Worm (Caenorhabditis elegans) whole organism, L1 larva: Measurements from ENCODE around the gene der-2.

Source experiments
- C16A3.4 ChIP-seq: fragments of 150-350 bp; optimal IDR thresholded peaks from 2 replicates; lab custom pipeline; 2014; ENCODE audit warnings: missing biosample characterization, missing genetic modification characterization
- C34B4.2 ChIP-seq: sonication (generic microtip); optimal IDR thresholded peaks from 2 replicates; lab custom pipeline; 2017; ENCODE audit warnings: mild to moderate bottlenecking, missing genetic modification characterization, missing compliant biosample characterization
- Y116A8C.19 ChIP-seq: sonication (generic microtip); optimal IDR thresholded peaks from 2 replicates; lab custom pipeline; 2016; ENCODE audit warnings: missing compliant biosample characterization, missing genetic modification characterization, borderline replicate concordance
- alr-1 ChIP-seq: fragments of 200-800 bp; sonication (Bioruptor generic); optimal IDR thresholded peaks from 2 replicates; lab custom pipeline; 2018; ENCODE audit warnings: borderline replicate concordance, mild to moderate bottlenecking, missing genetic modification characterization, missing compliant biosample characterization
- ama-1 ChIP-seq: fragments of 150-350 bp; optimal IDR thresholded peaks from 2 replicates; lab custom pipeline; 2014
- blmp-1 ChIP-seq: fragments of 150-350 bp; optimal IDR thresholded peaks from 2 replicates; lab custom pipeline; 2014; ENCODE audit warnings: missing biosample characterization, missing genetic modification characterization
- ceh-63 ChIP-seq: fragments of 200-800 bp; sonication (Bioruptor generic); optimal IDR thresholded peaks from 2 replicates; lab custom pipeline; 2018; ENCODE audit warnings: mild to moderate bottlenecking, missing genetic modification characterization, missing compliant biosample characterization
- ceh-8 ChIP-seq: fragments of 200-800 bp; sonication (Bioruptor generic); optimal IDR thresholded peaks from 2 replicates; lab custom pipeline; 2018; ENCODE audit warnings: mild to moderate bottlenecking, missing genetic modification characterization, moderate library complexity, missing compliant biosample characterization
- ceh-82 ChIP-seq, 3 experiments: fragments of 150-350 bp in 1 of 3; sonication (generic microtip) in 2 of 3; optimal IDR thresholded peaks; 2 replicates each; lab custom pipeline; 2014 to 2017; ENCODE audit warnings: missing biosample characterization in 3 of 3, missing genetic modification characterization in 3 of 3
- dpl-1 ChIP-seq, 3 experiments: fragments of 150-350 bp in 2 of 3; sonication (generic microtip) in 1 of 3; optimal IDR thresholded peaks; 2 replicates each; lab custom pipeline; 2014 to 2017; ENCODE audit warnings: missing biosample characterization in 3 of 3, missing genetic modification characterization in 3 of 3, missing genetic modification reagents in 3 of 3
- dsc-1 ChIP-seq: sonication (generic microtip); optimal IDR thresholded peaks from 2 replicates; lab custom pipeline; 2016; ENCODE audit warnings: mild to moderate bottlenecking, missing genetic modification characterization, missing compliant biosample characterization
- efl-1 ChIP-seq, 4 experiments: fragments of 150-350 bp; optimal IDR thresholded peaks in 3 of 4; peaks in 1 of 4; 1 replicate in 1 of 4; 2 replicates in 3 of 4; lab custom pipeline; 2014; ENCODE audit warnings: missing biosample characterization in 2 of 4, missing genetic modification characterization in 2 of 4, missing genetic modification reagents in 2 of 4
- egl-13 ChIP-seq: sonication (generic microtip); optimal IDR thresholded peaks from 2 replicates; lab custom pipeline; 2016; ENCODE audit warnings: missing genotype, missing genetic modification reagents, missing genetic modification characterization, missing compliant biosample characterization
- egl-27 ChIP-seq, 2 experiments: fragments of 150-350 bp in 1 of 2; sonication (generic microtip); optimal IDR thresholded peaks; 3 replicates each; lab custom pipeline; 2017 to 2018; ENCODE audit warnings: missing biosample characterization in 2 of 2, missing genetic modification characterization in 2 of 2, missing genetic modification reagents in 2 of 2
- elt-2 ChIP-seq: sonication (generic microtip); optimal IDR thresholded peaks from 2 replicates; lab custom pipeline; 2016; ENCODE audit warnings: missing genetic modification characterization, mild to moderate bottlenecking, inconsistent platforms, missing compliant biosample characterization, missing genetic modification reagents
- ets-5 ChIP-seq: fragments of 200-800 bp; sonication (Bioruptor generic); IDR thresholded peaks from 2 replicates; pipeline ENCODE4 v1.3.6; 2022; ENCODE audit warnings: missing genetic modification characterization, missing compliant biosample characterization
- fkh-4 ChIP-seq: sonication (generic microtip); optimal IDR thresholded peaks from 2 replicates; lab custom pipeline; 2016; ENCODE audit warnings: missing compliant biosample characterization, missing genetic modification characterization, borderline replicate concordance
- fkh-8 ChIP-seq: sonication (generic microtip); optimal IDR thresholded peaks from 2 replicates; lab custom pipeline; 2016; ENCODE audit warnings: mild to moderate bottlenecking, missing genetic modification characterization, missing compliant biosample characterization
- fos-1 ChIP-seq: fragments of 150-350 bp; optimal IDR thresholded peaks from 2 replicates; lab custom pipeline; 2014; ENCODE audit warnings: missing biosample characterization, missing genetic modification characterization
- grh-1 ChIP-seq: fragments of 200-800 bp; sonication (Bioruptor generic); IDR thresholded peaks from 2 replicates; pipeline ENCODE4 v1.3.6; 2022; ENCODE audit warnings: missing genetic modification reagents, missing genetic modification characterization, missing compliant biosample characterization
- hpl-2 ChIP-seq: fragments of 150-350 bp; optimal IDR thresholded peaks from 2 replicates; lab custom pipeline; 2014; ENCODE audit warnings: missing biosample characterization, missing genetic modification reagents, missing genetic modification characterization
- irx-1 ChIP-seq: sonication (generic microtip); optimal IDR thresholded peaks from 2 replicates; lab custom pipeline; 2016; ENCODE audit warnings: missing genetic modification characterization, missing compliant biosample characterization
- lin-13 ChIP-seq: fragments of 150-350 bp; optimal IDR thresholded peaks from 2 replicates; lab custom pipeline; 2014; ENCODE audit warnings: missing biosample characterization, missing genetic modification reagents, missing genetic modification characterization
- lin-14 ChIP-seq: fragments of 200-800 bp; sonication (Bioruptor generic); optimal IDR thresholded peaks from 2 replicates; lab custom pipeline; 2018; ENCODE audit warnings: mild to moderate bottlenecking, missing genetic modification characterization, moderate library complexity, missing compliant biosample characterization
- lin-15B ChIP-seq: fragments of 150-350 bp; sonication (generic microtip); optimal IDR thresholded peaks from 3 replicates; lab custom pipeline; 2014; ENCODE audit warnings: missing biosample characterization, missing genetic modification characterization
- lsy-2 ChIP-seq, 2 experiments: fragments of 150-350 bp; optimal IDR thresholded peaks; 2 replicates each; lab custom pipeline; 2014; ENCODE audit warnings: missing biosample characterization in 2 of 2, missing genetic modification characterization in 2 of 2
- mab-9 ChIP-seq: fragments of 200-800 bp; sonication (Bioruptor generic); IDR thresholded peaks from 2 replicates; pipeline ENCODE4 v1.3.6; 2022; ENCODE audit warnings: missing genetic modification reagents, missing genetic modification characterization, missing compliant biosample characterization
- mdl-1 ChIP-seq, 2 experiments: fragments of 150-350 bp; optimal IDR thresholded peaks; 2 replicates each; lab custom pipeline; 2014 to 2017; ENCODE audit warnings: missing biosample characterization in 2 of 2, missing genetic modification characterization in 2 of 2, inconsistent platforms in 1 of 2
- nhr-11 ChIP-seq: fragments of 150-350 bp; optimal IDR thresholded peaks from 2 replicates; lab custom pipeline; 2014; ENCODE audit warnings: missing biosample characterization, missing genetic modification characterization
- nhr-12 ChIP-seq: sonication (generic microtip); optimal IDR thresholded peaks from 2 replicates; lab custom pipeline; 2017; ENCODE audit warnings: missing biosample characterization, missing genetic modification characterization
- nhr-19 ChIP-seq: fragments of 200-800 bp; sonication (Bioruptor generic); conservative IDR thresholded peaks from 2 replicates; pipeline ENCODE4 v1.3.6; 2022; ENCODE audit warnings: missing genetic modification characterization, missing compliant biosample characterization
- nhr-20 ChIP-seq: sonication (generic microtip); optimal IDR thresholded peaks from 2 replicates; lab custom pipeline; 2016; ENCODE audit warnings: mild to moderate bottlenecking, missing genetic modification characterization, missing compliant biosample characterization
- nhr-237 ChIP-seq: fragments of 150-350 bp; optimal IDR thresholded peaks from 2 replicates; lab custom pipeline; 2014; ENCODE audit warnings: missing biosample characterization, missing genetic modification characterization
- nhr-71 ChIP-seq: sonication (generic microtip); optimal IDR thresholded peaks from 2 replicates; lab custom pipeline; 2016; ENCODE audit warnings: mild to moderate bottlenecking, missing genetic modification characterization, moderate library complexity, missing compliant biosample characterization
- nhr-77 ChIP-seq: fragments of 150-350 bp; optimal IDR thresholded peaks from 2 replicates; lab custom pipeline; 2014; ENCODE audit warnings: missing biosample characterization, missing genetic modification characterization
- nhr-84 ChIP-seq: sonication (generic microtip); optimal IDR thresholded peaks from 2 replicates; lab custom pipeline; 2017; ENCODE audit warnings: missing biosample characterization, missing genetic modification characterization
- nhr-90 ChIP-seq: sonication (generic microtip); optimal IDR thresholded peaks from 2 replicates; lab custom pipeline; 2016; ENCODE audit warnings: mild to moderate bottlenecking, missing genetic modification characterization, missing compliant biosample characterization; ENCODE audit not compliant: poor library complexity
- pag-3 ChIP-seq: sonication (generic microtip); optimal IDR thresholded peaks from 2 replicates; lab custom pipeline; 2017; ENCODE audit warnings: missing genetic modification characterization, mild to moderate bottlenecking, missing compliant biosample characterization, antibody characterized with exemption, borderline replicate concordance; ENCODE audit not compliant: insufficient read depth
- pax-3 ChIP-seq: fragments of 200-800 bp; sonication (Bioruptor generic); optimal IDR thresholded peaks from 2 replicates; lab custom pipeline; 2018; ENCODE audit warnings: mild to moderate bottlenecking, missing genetic modification characterization, moderate library complexity, missing compliant biosample characterization
- pqm-1 ChIP-seq: sonication (generic microtip); optimal IDR thresholded peaks from 3 replicates; lab custom pipeline; 2017; ENCODE audit warnings: missing biosample characterization, missing genetic modification characterization
- rnt-1 ChIP-seq: sonication (generic microtip); optimal IDR thresholded peaks from 2 replicates; lab custom pipeline; 2016; ENCODE audit warnings: mild to moderate bottlenecking, missing genetic modification characterization, moderate library complexity, missing compliant biosample characterization
- skn-1 ChIP-seq: fragments of 150-350 bp; optimal IDR thresholded peaks from 2 replicates; lab custom pipeline; 2014; ENCODE audit warnings: missing biosample characterization, missing genetic modification characterization
- sox-4 ChIP-seq: sonication (generic microtip); optimal IDR thresholded peaks from 2 replicates; lab custom pipeline; 2016; ENCODE audit warnings: missing genetic modification characterization, missing compliant biosample characterization
- sup-37 ChIP-seq: fragments of 200-800 bp; sonication (Bioruptor generic); optimal IDR thresholded peaks from 2 replicates; lab custom pipeline; 2018; ENCODE audit warnings: mild to moderate bottlenecking, missing genetic modification characterization, missing compliant biosample characterization
- tbx-2 ChIP-seq: sonication (generic microtip); optimal IDR thresholded peaks from 2 replicates; lab custom pipeline; 2016; ENCODE audit warnings: missing genetic modification characterization, missing compliant biosample characterization
- unc-30 ChIP-seq: sonication (generic microtip); optimal IDR thresholded peaks from 2 replicates; lab custom pipeline; 2017; ENCODE audit warnings: missing biosample characterization, missing genetic modification characterization
- unc-98 ChIP-seq: fragments of 200-800 bp; sonication (Bioruptor generic); IDR thresholded peaks from 2 replicates; pipeline ENCODE4 v1.3.6; 2022; ENCODE audit warnings: missing genetic modification characterization, missing compliant biosample characterization
- xbp-1 ChIP-seq: sonication (generic microtip); optimal IDR thresholded peaks from 2 replicates; lab custom pipeline; 2016; ENCODE audit warnings: missing genetic modification characterization, missing compliant biosample characterization
- zip-4 ChIP-seq: fragments of 200-800 bp; sonication (Bioruptor generic); optimal IDR thresholded peaks from 2 replicates; lab custom pipeline; 2018; ENCODE audit warnings: mild to moderate bottlenecking, missing genetic modification characterization, moderate library complexity, missing compliant biosample characterization
- ztf-11 ChIP-seq, 2 experiments: sonication (generic microtip); optimal IDR thresholded peaks; 2 replicates each; lab custom pipeline; 2016 to 2017; ENCODE audit warnings: missing genetic modification characterization in 2 of 2, missing biosample characterization in 1 of 2, missing compliant biosample characterization in 1 of 2

der-2 gene

ce11 chrIII:7179538-7180301 is 43.2 kb downstream of the der-2 start, which contains the start of the genes rps-14 and rpl-36:
rps-14 (minus strand) TSS chrIII:7179588.
rpl-36 (plus strand) TSS chrIII:7180251.
- TF ChIP-seq nhr-20, result peak; percentile 94
- no peak for TF ChIP-seq sup-37 (GFP tag; lab: Kevin White, UChicago)
- peak; percentile 71 for TF ChIP-seq egl-13 (tag; lab: Kevin White, UChicago)
- TF ChIP-seq zip-4, result peak; percentile 66
- TF ChIP-seq fos-1 (tag; lab: Kevin White, UChicago), result peak; percentile 84
- TF ChIP-seq ets-5 (GFP tag; lab: Robert Waterston, UW), result no peak
- peak; percentile 90 for TF ChIP-seq lin-15B (tag; lab: Kevin White, UChicago)
- peak; percentile 93 for TF ChIP-seq blmp-1 (tag; lab: Kevin White, UChicago)
- peak; percentile 59 for TF ChIP-seq mab-9 (GFP tag; lab: Robert Waterston, UW)
- no peak for TF ChIP-seq Y116A8C.19 (tag; lab: Kevin White, UChicago)
- TF ChIP-seq nhr-237 (tag; lab: Kevin White, UChicago), result peak; percentile 74
- peak; percentile 87 for TF ChIP-seq tbx-2 (tag; lab: Kevin White, UChicago)
- TF ChIP-seq nhr-71 (tag; lab: Kevin White, UChicago), result peak; percentile 93
- no peak for TF ChIP-seq C34B4.2 (tag; lab: Kevin White, UChicago)
- TF ChIP-seq hpl-2, result peak; percentile 78
- peak; percentile 92 for TF ChIP-seq lin-14
- TF ChIP-seq egl-27 (tag; optimal IDR thresholded peaks at IDR 0.05; lab: Kevin White, UChicago), result peak in 1 of 2 experiments; percentile 59
- peak; percentile 92 for TF ChIP-seq nhr-19
- TF ChIP-seq grh-1 (GFP tag; lab: Robert Waterston, UW), result peak; percentile 70
- peak; percentile 88 for TF ChIP-seq fkh-8 (tag; lab: Kevin White, UChicago)
- TF ChIP-seq lsy-2 (tag; optimal IDR thresholded peaks at IDR 0.05; lab: Kevin White, UChicago), result peak; percentile 95 to 96
- peak; percentile 94 for TF ChIP-seq xbp-1 (tag; lab: Kevin White, UChicago)
- peak; percentile 88 to 90 (median 89) for TF ChIP-seq ceh-82 (tag; optimal IDR thresholded peaks at IDR 0.05; lab: Kevin White, UChicago)
- peak; percentile 59 for TF ChIP-seq sox-4 (tag; lab: Kevin White, UChicago)
- TF ChIP-seq ceh-63 (GFP tag; lab: Kevin White, UChicago), result no peak
- no peak for TF ChIP-seq unc-98 (GFP tag; lab: Robert Waterston, UW)
- TF ChIP-seq ama-1 (lab: Kevin White, UChicago), result peak; percentile 30
- peak in 1 of 2 experiments; percentile 75 for TF ChIP-seq ztf-11 (tag; optimal IDR thresholded peaks at IDR 0.05; lab: Kevin White, UChicago)
- no peak for TF ChIP-seq pqm-1 (tag; lab: Kevin White, UChicago)
- peak; percentile 90 for TF ChIP-seq rnt-1 (tag; lab: Kevin White, UChicago)
- TF ChIP-seq pax-3 (tag; lab: Kevin White, UChicago), result peak; percentile 72
- peak; percentile 87 for TF ChIP-seq lin-13 (GFP tag; lab: Kevin White, UChicago)
- TF ChIP-seq efl-1 (optimal IDR thresholded peaks at IDR 0.05; lab: Kevin White, UChicago), result peak; percentile 90 to 92
- peak; percentile 82 to 97 for TF ChIP-seq efl-1 (GFP tag; optimal IDR thresholded peaks at IDR 0.05 in 1 of 2; lab: Kevin White, UChicago)
- TF ChIP-seq dpl-1 (GFP tag; optimal IDR thresholded peaks at IDR 0.05; lab: Kevin White, UChicago), result peak; percentile 83 to 86 (median 86)
- TF ChIP-seq C16A3.4 (tag; lab: Kevin White, UChicago), result peak; percentile 96
- peak; percentile 44 for TF ChIP-seq elt-2
- peak; percentile 40 for TF ChIP-seq fkh-4 (tag; lab: Kevin White, UChicago)
- TF ChIP-seq irx-1, result peak; percentile 83
- TF ChIP-seq nhr-11 (tag; lab: Kevin White, UChicago), result peak; percentile 30
- no peak for TF ChIP-seq nhr-84
- TF ChIP-seq pag-3, result no peak
- TF ChIP-seq alr-1, result no peak
- peak; percentile 67 for TF ChIP-seq ceh-8 (GFP tag; lab: Kevin White, UChicago)
- TF ChIP-seq unc-30, result no peak
- TF ChIP-seq nhr-12 (tag; lab: Kevin White, UChicago), result no peak
- peak in 1 of 2 experiments; percentile 82 for TF ChIP-seq mdl-1 (tag; optimal IDR thresholded peaks at IDR 0.05; lab: Kevin White, UChicago)
- peak; percentile 89 for TF ChIP-seq dsc-1 (tag; lab: Kevin White, UChicago)
- peak; percentile 92 for TF ChIP-seq nhr-90 (tag; lab: Kevin White, UChicago)
- peak; percentile 90 for TF ChIP-seq nhr-77 (tag; lab: Kevin White, UChicago)
- peak; percentile 94 for TF ChIP-seq skn-1 (tag; lab: Kevin White, UChicago)
